Worm (Caenorhabditis elegans) whole organism, late embryonic: ENCODE results near the gene sri-61.
"Not testable (repeated sequence)": the region's sequence is repeated elsewhere in the genome, so short reads cannot be mapped to it uniquely, and the experiment has no call there.

Experiments
- C08G9.2 ChIP-seq: sonication (generic microtip); optimal IDR thresholded peaks from 2 replicates; lab custom pipeline; 2016; ENCODE audit warnings: mild to moderate bottlenecking, missing genetic modification characterization, moderate library complexity, missing compliant biosample characterization
- Y22D7AL.16 ChIP-seq: sonication (generic microtip); optimal IDR thresholded peaks from 2 replicates; lab custom pipeline; 2016; ENCODE audit warnings: missing genetic modification characterization, missing compliant biosample characterization
- ahr-1 ChIP-seq: sonication (generic microtip); optimal IDR thresholded peaks from 2 replicates; lab custom pipeline; 2016; ENCODE audit warnings: missing genetic modification characterization, missing compliant biosample characterization
- ceh-18 ChIP-seq: sonication (generic microtip); optimal IDR thresholded peaks from 2 replicates; lab custom pipeline; 2016; ENCODE audit warnings: missing genetic modification characterization, missing compliant biosample characterization
- ceh-19 ChIP-seq: fragments of 200-800 bp; sonication (Bioruptor generic); optimal IDR thresholded peaks from 2 replicates; lab custom pipeline; 2018; ENCODE audit warnings: mild to moderate bottlenecking, missing genetic modification characterization, missing compliant biosample characterization
- ceh-30 ChIP-seq: fragments of 150-350 bp; optimal IDR thresholded peaks from 2 replicates; lab custom pipeline; 2014; ENCODE audit warnings: missing biosample characterization, missing genetic modification characterization
- ceh-48 ChIP-seq: sonication (generic microtip); optimal IDR thresholded peaks from 2 replicates; lab custom pipeline; 2016; ENCODE audit warnings: missing genetic modification characterization, inconsistent platforms, missing compliant biosample characterization
- che-1 ChIP-seq: sonication (generic microtip); optimal IDR thresholded peaks from 2 replicates; lab custom pipeline; 2016; ENCODE audit warnings: mild to moderate bottlenecking, missing genetic modification characterization, missing compliant biosample characterization
- dve-1 ChIP-seq: sonication (generic microtip); optimal IDR thresholded peaks from 2 replicates; lab custom pipeline; 2017; ENCODE audit warnings: antibody characterized with exemption, mild to moderate bottlenecking, missing genetic modification characterization, missing compliant biosample characterization
- elt-4 ChIP-seq: sonication (generic microtip); optimal IDR thresholded peaks from 2 replicates; lab custom pipeline; 2016; ENCODE audit warnings: missing genetic modification characterization, missing compliant biosample characterization
- fax-1 ChIP-seq: sonication (generic microtip); optimal IDR thresholded peaks from 2 replicates; lab custom pipeline; 2016; ENCODE audit warnings: missing genotype, missing genetic modification characterization, missing compliant biosample characterization
- gmeb-2 ChIP-seq: sonication (generic microtip); optimal IDR thresholded peaks from 2 replicates; lab custom pipeline; 2016; ENCODE audit warnings: missing genetic modification characterization, inconsistent platforms, missing compliant biosample characterization
- hlh-13 ChIP-seq: fragments of 200-800 bp; sonication (Bioruptor generic); optimal IDR thresholded peaks from 2 replicates; lab custom pipeline; 2018; ENCODE audit warnings: mild to moderate bottlenecking, missing genetic modification characterization, missing compliant biosample characterization
- hlh-30 ChIP-seq: sonication (generic microtip); optimal IDR thresholded peaks from 2 replicates; lab custom pipeline; 2017; ENCODE audit warnings: antibody characterized with exemption, missing genetic modification characterization, missing compliant biosample characterization; ENCODE audit not compliant: insufficient read depth
- hlh-6 ChIP-seq: sonication (generic microtip); optimal IDR thresholded peaks from 2 replicates; lab custom pipeline; 2016; ENCODE audit warnings: missing genotype, missing genetic modification characterization, missing compliant biosample characterization
- hlh-8 ChIP-seq: sonication (generic microtip); optimal IDR thresholded peaks from 2 replicates; lab custom pipeline; 2016; ENCODE audit warnings: missing genotype, missing genetic modification characterization, missing compliant biosample characterization
- lim-6 ChIP-seq: sonication (generic microtip); optimal IDR thresholded peaks from 2 replicates; lab custom pipeline; 2016; ENCODE audit warnings: missing genetic modification characterization, missing compliant biosample characterization
- madf-2 ChIP-seq: sonication (generic microtip); optimal IDR thresholded peaks from 2 replicates; lab custom pipeline; 2017; ENCODE audit warnings: missing genetic modification characterization, missing compliant biosample characterization
- nhr-11 ChIP-seq: fragments of 150-350 bp; optimal IDR thresholded peaks from 2 replicates; lab custom pipeline; 2014; ENCODE audit warnings: missing biosample characterization, missing genetic modification characterization
- nhr-232 ChIP-seq: sonication (generic microtip); optimal IDR thresholded peaks from 2 replicates; lab custom pipeline; 2016; ENCODE audit warnings: missing genetic modification characterization, missing compliant biosample characterization
- npax-4 ChIP-seq: sonication (generic microtip); optimal IDR thresholded peaks from 2 replicates; lab custom pipeline; 2016; ENCODE audit warnings: missing genetic modification characterization, missing compliant biosample characterization
- odd-2 ChIP-seq: sonication (generic microtip); optimal IDR thresholded peaks from 2 replicates; lab custom pipeline; 2017; ENCODE audit warnings: antibody characterized with exemption, mild to moderate bottlenecking, missing genetic modification characterization, missing compliant biosample characterization
- pag-3 ChIP-seq: sonication (generic microtip); optimal IDR thresholded peaks from 2 replicates; lab custom pipeline; 2016; ENCODE audit warnings: missing compliant biosample characterization, missing genetic modification characterization, borderline replicate concordance
- pqm-1 ChIP-seq: sonication (generic microtip); optimal IDR thresholded peaks from 2 replicates; lab custom pipeline; 2016; ENCODE audit warnings: missing genetic modification characterization, missing compliant biosample characterization
- pros-1 ChIP-seq: fragments of 150-350 bp; optimal IDR thresholded peaks from 2 replicates; lab custom pipeline; 2014; ENCODE audit warnings: missing biosample characterization, missing genetic modification reagents, missing genetic modification characterization
- ref-2 ChIP-seq: sonication (generic microtip); optimal IDR thresholded peaks from 2 replicates; lab custom pipeline; 2016; ENCODE audit warnings: missing genetic modification characterization, missing compliant biosample characterization
- rnt-1 ChIP-seq: sonication (generic microtip); optimal IDR thresholded peaks from 2 replicates; lab custom pipeline; 2016; ENCODE audit warnings: missing genetic modification characterization, missing compliant biosample characterization
- sdc-2 ChIP-seq: sonication (generic microtip); optimal IDR thresholded peaks from 2 replicates; lab custom pipeline; 2016; ENCODE audit warnings: missing genotype, missing genetic modification characterization, missing compliant biosample characterization
- syd-9 ChIP-seq: sonication (generic microtip); optimal IDR thresholded peaks from 2 replicates; lab custom pipeline; 2016; ENCODE audit warnings: mild to moderate bottlenecking, missing genetic modification characterization, moderate library complexity, missing compliant biosample characterization
- tbx-2 ChIP-seq: sonication (generic microtip); optimal IDR thresholded peaks from 2 replicates; lab custom pipeline; 2016; ENCODE audit warnings: missing genetic modification characterization, missing compliant biosample characterization
- tbx-7 ChIP-seq: sonication (generic microtip); optimal IDR thresholded peaks from 2 replicates; lab custom pipeline; 2016; ENCODE audit warnings: missing genotype, missing genetic modification characterization, missing compliant biosample characterization
- ttx-3 ChIP-seq: sonication (generic microtip); optimal IDR thresholded peaks from 2 replicates; lab custom pipeline; 2016; ENCODE audit warnings: missing genetic modification reagents, missing genetic modification characterization, missing compliant biosample characterization
- unc-42 ChIP-seq: sonication (generic microtip); optimal IDR thresholded peaks from 2 replicates; lab custom pipeline; 2016; ENCODE audit warnings: missing genotype, missing genetic modification characterization, missing compliant biosample characterization
- unc-55 ChIP-seq: sonication (generic microtip); optimal IDR thresholded peaks from 2 replicates; lab custom pipeline; 2017; ENCODE audit warnings: missing biosample characterization, missing genetic modification reagents, missing genetic modification characterization
- unc-86 ChIP-seq: sonication (generic microtip); optimal IDR thresholded peaks from 2 replicates; lab custom pipeline; 2016; ENCODE audit warnings: missing genetic modification characterization, missing compliant biosample characterization
- zip-5 ChIP-seq: sonication (generic microtip); optimal IDR thresholded peaks from 2 replicates; lab custom pipeline; 2016; ENCODE audit warnings: missing genetic modification characterization, missing compliant biosample characterization

Gene sri-61

ce11 chrII:2695079-2695478 is 5.0 kb downstream of the sri-61 start:
- TF ChIP-seq rnt-1 (tag; lab: Kevin White, UChicago) (no peak), pros-1 (tag; lab: Kevin White, UChicago) (no peak), ref-2 (no peak), hlh-6 (tag; lab: Kevin White, UChicago) (no peak), unc-42 (tag; lab: Kevin White, UChicago) (peak; percentile 46)

ce11 chrII:2692476-2692875 is 7.7 kb downstream of the sri-61 start, which contains the start of gene set-11:
Gene set-11 (minus strand): TSS chrII:2692576.
- TF ChIP-seq hlh-13 (GFP tag; lab: Kevin White, UChicago), result no peak
- no peak for TF ChIP-seq lim-6
- no peak for TF ChIP-seq ttx-3
- no peak for TF ChIP-seq odd-2 (tag; lab: Kevin White, UChicago)
- no peak for TF ChIP-seq ceh-30 (tag; lab: Kevin White, UChicago)
- TF ChIP-seq, all 69 proteins: peak for 0

- no peak for TF ChIP-seq dve-1 (tag; lab: Kevin White, UChicago)
These were observed 10.0 kb downstream of the sri-61 start, which contains the start of gene nspf-3 for ce11 chrII:2690080-2690479. Gene nspf-3 (minus strand): TSS chrII:2690180.

ce11 chrII:2688616-2689015 is 11.5 kb downstream of the sri-61 start, which contains the start of gene nspf-2:
Gene nspf-2 (plus strand): TSS chrII:2688916.
- not testable (repeated sequence) for TF ChIP-seq syd-9; unc-42 (tag; lab: Kevin White, UChicago); tbx-7 (tag; lab: Kevin White, UChicago)

ce11 chrII:2686985-2687675 is 13.0 kb downstream of the sri-61 start, which contains the start of the genes sup-9 and nspf-1:
Gene sup-9 (minus strand): TSS chrII:2687027.
Gene nspf-1 (plus strand): TSS chrII:2687625.
- TF ChIP-seq zip-5 (tag; lab: Kevin White, UChicago) (no peak), hlh-8 (tag; lab: Kevin White, UChicago) (peak; percentile 52), sdc-2 (tag; lab: Kevin White, UChicago) (no peak), tbx-2 (no peak), gmeb-2 (tag; lab: Kevin White, UChicago) (no peak), ceh-18 (tag; lab: Kevin White, UChicago) (peak; percentile 36), unc-42 (tag; lab: Kevin White, UChicago) (peak; percentile 45), fax-1 (no peak), unc-86 (tag; lab: Kevin White, UChicago) (no peak), unc-55 (GFP tag; lab: Kevin White, UChicago) (peak; percentile 35), lim-6 (no peak), pqm-1 (no peak), ceh-19 (GFP tag; lab: Kevin White, UChicago) (no peak), ttx-3 (no peak)

ce11 chrII:2684783-2685182 is 15.3 kb downstream of the sri-61 start:
- no peak for TF ChIP-seq madf-2 (tag; lab: Kevin White, UChicago)
- TF ChIP-seq ahr-1 (tag; lab: Kevin White, UChicago), result no peak
- no peak for TF ChIP-seq nhr-11
- TF ChIP-seq che-1 (tag; lab: Kevin White, UChicago), result no peak
- no peak for TF ChIP-seq npax-4 (tag; lab: Kevin White, UChicago)
- TF ChIP-seq odd-2 (tag; lab: Kevin White, UChicago), result no peak
- no peak for TF ChIP-seq fax-1
- TF ChIP-seq, all 69 proteins: peak for 0

- TF ChIP-seq syd-9 (no peak), che-1 (tag; lab: Kevin White, UChicago) (no peak), pag-3 (tag; lab: Kevin White, UChicago) (no peak), dve-1 (tag; lab: Kevin White, UChicago) (no peak), C08G9.2 (tag; lab: Kevin White, UChicago) (no peak), lim-6 (no peak), ceh-19 (GFP tag; lab: Kevin White, UChicago) (no peak), unc-55 (GFP tag; lab: Kevin White, UChicago) (no peak), elt-4 (tag; lab: Kevin White, UChicago) (no peak), gmeb-2 (tag; lab: Kevin White, UChicago) (no peak), sdc-2 (tag; lab: Kevin White, UChicago) (no peak), Y22D7AL.16 (tag; lab: Kevin White, UChicago) (no peak), nhr-232 (tag; lab: Kevin White, UChicago) (no peak), odd-2 (tag; lab: Kevin White, UChicago) (no peak), hlh-30 (no peak), ceh-48 (tag; lab: Kevin White, UChicago) (no peak)
These were observed 15.9 kb downstream of the sri-61 start, which contains the start of gene ceh-87 for ce11 chrII:2684208-2684607. Gene ceh-87 (minus strand): TSS chrII:2684308.
